Worm (Caenorhabditis elegans): Measurements from ENCODE around the gene R09E10.8.
"Not testable (repeated sequence)": the region's sequence is repeated elsewhere in the genome, so short reads cannot be mapped to it uniquely, and the experiment has no call there.

The R09E10.8 gene

DNA sequence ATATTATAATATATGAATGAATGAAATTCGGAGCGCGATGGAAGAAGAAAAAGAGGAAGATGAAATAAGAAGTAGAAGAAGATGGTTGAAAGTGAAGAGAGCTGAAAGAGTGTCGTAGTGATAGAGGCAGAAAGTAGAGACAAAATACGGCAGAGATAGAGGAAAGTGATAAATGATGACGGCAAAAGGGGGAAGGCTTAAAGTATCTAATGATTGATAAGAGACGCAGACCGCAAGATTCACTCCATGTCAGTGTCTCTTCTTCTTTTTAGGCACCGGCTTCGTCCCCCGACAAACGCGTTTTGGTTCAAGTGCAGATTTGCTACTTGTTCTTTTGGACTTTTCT is 32.1 kb upstream of the R09E10.8 start:
- TF ChIP-seq med-1 (GFP tag; optimal IDR thresholded peaks at IDR 0.05; ENCODE audit: insufficient read depth), result no peak
- TF ChIP-seq ztf-29 (GFP tag; IDR thresholded peaks at IDR 0.05), result no peak

DNA sequence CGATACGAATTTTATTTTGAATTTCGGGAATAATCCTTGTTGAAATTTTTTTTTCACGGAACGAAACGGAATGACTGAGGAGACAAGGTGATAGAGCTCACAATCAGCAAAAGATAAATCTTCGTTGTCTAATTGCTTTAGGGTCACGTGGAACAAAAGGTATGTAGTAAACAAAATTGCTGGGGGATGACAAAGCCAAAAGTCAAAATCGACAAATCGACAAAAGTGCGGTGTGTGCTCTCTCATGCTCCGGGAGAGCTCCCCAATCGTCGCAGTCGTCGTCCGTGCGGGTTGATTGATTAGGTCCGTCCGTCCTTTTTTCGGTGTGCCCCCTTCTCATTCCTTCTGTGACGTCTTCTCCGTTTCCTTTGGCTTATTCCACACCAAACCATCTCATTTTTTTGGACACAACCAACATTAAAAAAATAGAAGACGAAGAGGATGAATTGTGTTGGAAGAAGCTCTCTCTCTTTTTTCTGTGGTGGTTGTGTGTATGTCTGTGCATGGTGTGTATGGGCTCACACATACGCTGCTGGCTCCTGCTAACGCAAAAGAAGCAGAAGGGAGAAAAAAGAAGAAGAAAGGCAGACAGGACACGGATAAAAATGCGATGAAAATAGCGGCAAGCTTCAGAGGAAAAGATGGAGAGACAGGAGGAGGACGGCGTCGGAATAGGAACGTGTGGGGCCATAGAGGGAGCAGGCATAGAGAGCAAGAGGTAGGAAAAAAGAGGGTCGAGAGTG is 31.6 kb upstream of the R09E10.8 start:
- no peak for TF ChIP-seq klf-2 (GFP tag; conservative IDR thresholded peaks at IDR 0.05)
- TF ChIP-seq flt-1 (GFP tag; IDR thresholded peaks at IDR 0.05), result no peak
- no peak for TF ChIP-seq ztf-29 (GFP tag; IDR thresholded peaks at IDR 0.05)
- TF ChIP-seq ztf-23 (GFP tag; IDR thresholded peaks at IDR 0.05), result no peak; the same call in 1 of the 2 replicates
- no peak for TF ChIP-seq tab-1 (GFP tag; IDR thresholded peaks at IDR 0.05)
- no peak for TF ChIP-seq T22C8.4 (GFP tag; IDR thresholded peaks at IDR 0.05)
- no peak for TF ChIP-seq med-1 (GFP tag; optimal IDR thresholded peaks at IDR 0.05; ENCODE audit: insufficient read depth)
- TF ChIP-seq ref-1 (GFP tag; conservative IDR thresholded peaks at IDR 0.05), result no peak
- TF ChIP-seq cog-1 (tag; optimal IDR thresholded peaks at IDR 0.05), result no peak

DNA sequence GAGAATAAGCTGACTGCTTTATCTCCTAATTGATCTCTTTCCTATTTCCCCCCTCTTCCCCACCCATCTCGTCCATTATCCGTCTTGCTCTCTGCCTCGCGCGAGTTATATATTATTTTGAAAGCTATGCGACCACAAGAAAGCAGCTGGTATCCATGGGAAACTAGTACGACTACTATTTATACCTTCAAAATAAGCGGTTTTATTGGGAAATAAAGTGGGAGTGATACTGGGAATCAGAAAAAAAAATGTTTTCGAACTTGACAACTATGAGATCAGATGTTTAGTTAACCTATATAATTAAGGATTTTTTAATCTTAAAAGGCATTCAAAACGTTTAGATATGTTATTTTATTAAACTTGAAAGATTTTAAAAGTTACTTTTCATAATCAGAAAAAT is 29.5 kb upstream of the R09E10.8 start:
- TF ChIP-seq T22C8.4 (GFP tag; IDR thresholded peaks at IDR 0.05) (no peak), ztf-29 (GFP tag; IDR thresholded peaks at IDR 0.05) (no peak), tab-1 (GFP tag; IDR thresholded peaks at IDR 0.05) (no peak), ref-1 (GFP tag; conservative IDR thresholded peaks at IDR 0.05) (no peak), ztf-23 (GFP tag; IDR thresholded peaks at IDR 0.05) (no peak), med-1 (GFP tag; optimal IDR thresholded peaks at IDR 0.05; ENCODE audit: insufficient read depth) (no peak), klf-2 (GFP tag; conservative IDR thresholded peaks at IDR 0.05) (no peak), cog-1 (tag; optimal IDR thresholded peaks at IDR 0.05) (no peak), flt-1 (GFP tag; IDR thresholded peaks at IDR 0.05) (no peak)

DNA sequence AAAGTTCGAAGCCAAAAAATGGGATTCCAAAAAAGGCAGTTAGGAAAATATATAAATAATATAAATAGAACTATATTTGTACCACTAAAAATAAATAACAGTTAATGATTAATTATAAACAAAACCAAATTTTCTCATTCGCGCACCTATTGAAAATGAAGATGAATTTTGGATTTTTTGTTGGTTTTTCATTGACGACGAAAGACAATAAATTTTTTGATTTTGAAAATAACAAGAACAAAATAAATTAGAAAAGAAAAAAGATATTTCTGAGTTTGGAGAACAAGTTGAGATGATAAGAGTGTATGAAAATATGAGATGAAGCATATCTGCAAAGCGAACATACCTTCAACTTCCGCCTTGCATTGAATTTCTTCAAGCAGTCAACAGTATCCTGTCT is 27.1 kb upstream of the R09E10.8 start:
- TF ChIP-seq cog-1 (tag; optimal IDR thresholded peaks at IDR 0.05) (no peak), T22C8.4 (GFP tag; IDR thresholded peaks at IDR 0.05) (no peak), tab-1 (GFP tag; IDR thresholded peaks at IDR 0.05) (no peak), med-1 (GFP tag; optimal IDR thresholded peaks at IDR 0.05; ENCODE audit: insufficient read depth) (no peak), klf-2 (GFP tag; conservative IDR thresholded peaks at IDR 0.05) (no peak), ztf-29 (GFP tag; IDR thresholded peaks at IDR 0.05) (no peak), flt-1 (GFP tag; IDR thresholded peaks at IDR 0.05) (no peak), ztf-23 (GFP tag; IDR thresholded peaks at IDR 0.05) (no peak), ref-1 (GFP tag; conservative IDR thresholded peaks at IDR 0.05) (no peak)

DNA sequence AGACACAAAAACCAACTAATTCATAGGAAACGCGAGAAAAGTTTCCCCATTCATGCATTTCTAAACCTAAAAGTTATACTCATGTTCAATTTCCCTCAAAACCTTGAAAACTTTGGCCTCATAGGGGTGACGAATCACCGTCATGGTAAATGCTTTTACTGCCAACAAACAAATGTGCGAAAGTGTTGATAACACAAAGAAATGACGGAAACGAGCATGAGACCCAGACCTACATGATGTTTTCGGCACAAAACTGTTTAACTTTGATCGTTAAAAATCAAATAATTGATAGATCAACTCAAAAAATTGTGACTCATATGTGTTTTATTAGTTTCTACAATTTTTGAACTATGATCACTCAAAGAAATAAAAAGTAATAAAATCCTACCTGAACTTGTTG is 21.7 kb upstream of the R09E10.8 start:
- TF ChIP-seq med-1 (GFP tag; optimal IDR thresholded peaks at IDR 0.05; ENCODE audit: insufficient read depth) (no peak), klf-2 (GFP tag; conservative IDR thresholded peaks at IDR 0.05) (no peak), tab-1 (GFP tag; IDR thresholded peaks at IDR 0.05) (no peak), flt-1 (GFP tag; IDR thresholded peaks at IDR 0.05) (no peak), T22C8.4 (GFP tag; IDR thresholded peaks at IDR 0.05) (no peak), ztf-23 (GFP tag; IDR thresholded peaks at IDR 0.05) (no peak), ztf-29 (GFP tag; IDR thresholded peaks at IDR 0.05) (no peak), cog-1 (tag; optimal IDR thresholded peaks at IDR 0.05) (no peak)

DNA sequence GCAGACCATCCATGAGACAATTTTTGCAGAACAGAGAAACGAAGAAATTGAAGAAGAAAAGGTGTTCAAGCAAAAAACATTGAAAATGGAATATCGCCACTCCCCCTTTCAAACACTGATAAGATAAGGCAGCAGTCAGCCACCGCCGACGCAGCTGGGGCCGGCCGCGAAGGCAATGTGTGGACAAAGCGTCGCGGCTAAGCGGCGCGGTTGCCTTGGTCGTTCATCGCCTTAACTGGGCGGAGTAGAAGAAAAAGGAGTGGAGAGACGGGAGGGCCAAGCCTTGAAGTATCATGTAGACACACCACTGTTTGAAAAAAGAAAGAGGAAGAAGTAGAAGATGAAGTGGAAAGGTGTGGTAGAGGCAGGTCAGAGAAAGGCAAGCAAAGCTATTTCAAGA is 20.7 kb upstream of the R09E10.8 start:
- TF ChIP-seq ztf-23 (GFP tag; IDR thresholded peaks at IDR 0.05) (0 out of 2 replicates have a peak, but pooled peaks have one; percentile 39), klf-2 (GFP tag; conservative IDR thresholded peaks at IDR 0.05) (peak; percentile 62; the same call in 1 of the 2 replicates), flt-1 (GFP tag; IDR thresholded peaks at IDR 0.05) (no peak), ztf-29 (GFP tag; IDR thresholded peaks at IDR 0.05) (no peak)

DNA sequence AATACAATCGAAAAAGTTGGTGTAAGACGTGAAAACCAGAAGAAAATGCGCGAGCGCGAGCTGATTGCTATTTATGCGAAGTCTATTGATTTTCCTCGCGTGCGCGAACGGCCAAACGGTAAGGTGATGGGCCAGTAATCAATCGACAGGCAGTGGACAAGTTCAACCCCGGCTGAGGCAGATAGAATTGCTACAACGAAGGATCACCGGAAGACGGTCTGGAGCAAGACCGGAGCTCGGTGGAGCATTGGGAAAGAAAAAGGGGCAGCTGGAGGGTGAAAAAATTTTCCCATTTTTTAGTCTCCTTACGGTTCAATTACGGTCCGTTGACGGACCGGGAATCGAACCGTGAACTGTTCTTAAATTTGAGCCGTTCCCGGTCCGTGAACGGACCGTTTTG is 13.1 kb upstream of the R09E10.8 start:
- TF ChIP-seq tab-1 (GFP tag; IDR thresholded peaks at IDR 0.05), result 0 out of 2 replicates have a peak, but pooled peaks have one; percentile 52

DNA sequence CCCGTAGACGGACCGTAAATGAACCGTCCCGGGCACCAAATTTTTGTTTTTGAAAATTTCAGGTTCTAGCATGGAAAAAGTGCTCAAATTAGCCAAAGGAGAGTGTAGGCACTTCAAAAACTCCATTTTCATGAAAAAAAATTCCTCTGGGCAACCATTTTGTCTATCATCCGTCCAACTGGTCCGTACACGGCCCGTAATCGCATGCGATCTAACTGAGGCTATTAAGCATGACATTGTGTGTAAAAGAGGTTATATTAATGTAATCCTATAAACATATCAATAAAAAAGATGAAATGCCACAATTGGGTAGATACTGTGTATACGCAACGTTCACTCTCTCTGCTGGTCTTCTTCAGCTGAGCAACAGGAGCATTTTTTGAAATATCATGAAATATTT is 12.4 kb upstream of the R09E10.8 start, which contains the start of gene R09E10.1:
R09E10.1 (minus strand) TSS at position 101 of the 400 bp plus-strand sequence.
- TF ChIP-seq ztf-29 (GFP tag; IDR thresholded peaks at IDR 0.05); ref-1 (GFP tag; conservative IDR thresholded peaks at IDR 0.05); T22C8.4 (GFP tag; IDR thresholded peaks at IDR 0.05): not testable (repeated sequence)

DNA sequence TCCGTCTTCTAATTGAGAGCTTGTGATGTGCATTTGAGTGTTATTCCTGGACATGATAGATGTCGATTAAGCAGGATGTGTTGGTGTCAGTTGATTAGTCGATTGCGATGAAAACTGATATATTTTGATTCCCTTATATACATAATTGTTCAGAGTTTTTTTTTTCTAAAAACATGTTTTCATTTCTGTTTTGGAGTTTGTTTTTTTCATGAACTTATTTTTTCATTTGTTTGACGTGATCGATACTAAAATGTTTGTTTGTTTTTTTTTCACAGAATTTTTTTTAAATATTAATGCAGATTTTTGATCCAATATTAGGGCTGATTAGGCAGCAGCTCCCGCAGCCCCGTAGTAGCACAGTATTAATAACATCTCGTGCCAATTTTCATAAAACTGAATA is 8.0 kb upstream of the R09E10.8 start, which contains the start of gene R09E10.2:
R09E10.2 (minus strand) TSS at position 101 of the 400 bp plus-strand sequence.
- no peak for TF ChIP-seq med-1 (GFP tag; optimal IDR thresholded peaks at IDR 0.05; ENCODE audit: insufficient read depth)
- TF ChIP-seq flt-1 (GFP tag; IDR thresholded peaks at IDR 0.05), result no peak
- TF ChIP-seq ref-1 (GFP tag; conservative IDR thresholded peaks at IDR 0.05), result no peak
- TF ChIP-seq cog-1 (tag; optimal IDR thresholded peaks at IDR 0.05), result no peak
- TF ChIP-seq ztf-23 (GFP tag; IDR thresholded peaks at IDR 0.05), result no peak
- no peak for TF ChIP-seq ztf-29 (GFP tag; IDR thresholded peaks at IDR 0.05)
- no peak for TF ChIP-seq T22C8.4 (GFP tag; IDR thresholded peaks at IDR 0.05)
- TF ChIP-seq tab-1 (GFP tag; IDR thresholded peaks at IDR 0.05), result no peak
- TF ChIP-seq klf-2 (GFP tag; conservative IDR thresholded peaks at IDR 0.05), result no peak

DNA sequence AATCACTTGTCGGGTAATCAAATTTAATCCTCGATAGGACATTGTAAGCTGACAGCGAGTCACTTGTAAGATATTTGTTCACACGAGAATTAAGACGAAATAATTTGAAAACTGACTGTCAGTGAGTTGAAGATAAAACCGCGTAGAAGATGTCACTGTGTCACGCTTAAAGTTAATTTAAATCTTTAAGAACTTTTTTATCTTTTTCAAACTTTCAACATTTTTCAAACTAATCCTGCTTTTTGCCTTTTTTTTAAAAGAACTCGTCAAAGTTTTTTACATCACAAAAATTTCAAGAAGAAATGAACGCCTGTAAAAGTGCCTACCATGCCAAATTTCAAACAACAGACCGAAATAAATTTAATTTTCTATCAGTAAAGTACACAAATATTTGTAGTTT is 3.3 kb upstream of the R09E10.8 start, which contains the start of gene acs-18:
acs-18 (minus strand) TSS at position 101 of the 400 bp plus-strand sequence.
- TF ChIP-seq flt-1 (GFP tag; IDR thresholded peaks at IDR 0.05) (no peak), cog-1 (tag; optimal IDR thresholded peaks at IDR 0.05) (no peak), ztf-23 (GFP tag; IDR thresholded peaks at IDR 0.05) (no peak), med-1 (GFP tag; optimal IDR thresholded peaks at IDR 0.05; ENCODE audit: insufficient read depth) (no peak)

DNA sequence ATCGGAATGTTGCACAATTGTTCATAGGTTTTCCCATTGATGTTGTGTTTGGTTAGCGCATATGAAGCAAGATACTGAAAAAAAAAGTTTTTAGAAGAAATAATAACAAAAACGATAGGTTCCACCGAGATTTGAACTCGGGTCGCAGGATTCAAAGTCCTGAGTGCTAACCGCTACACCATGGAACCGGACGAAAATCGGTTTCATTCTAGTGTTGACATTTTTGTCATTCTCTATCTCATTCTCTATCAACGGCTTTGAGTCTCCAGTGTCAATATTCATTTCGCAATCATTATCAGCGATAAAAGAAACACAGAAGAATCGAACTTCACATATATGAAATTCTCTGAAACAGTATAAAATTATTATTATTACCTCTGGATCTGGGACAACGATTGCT is 886 bp upstream of the R09E10.8 start:
- TF ChIP-seq med-1 (GFP tag; optimal IDR thresholded peaks at IDR 0.05; ENCODE audit: insufficient read depth), result no peak
